Worm (Caenorhabditis elegans): ENCODE results near the gene C33H5.2.

Gene C33H5.2

DNA sequence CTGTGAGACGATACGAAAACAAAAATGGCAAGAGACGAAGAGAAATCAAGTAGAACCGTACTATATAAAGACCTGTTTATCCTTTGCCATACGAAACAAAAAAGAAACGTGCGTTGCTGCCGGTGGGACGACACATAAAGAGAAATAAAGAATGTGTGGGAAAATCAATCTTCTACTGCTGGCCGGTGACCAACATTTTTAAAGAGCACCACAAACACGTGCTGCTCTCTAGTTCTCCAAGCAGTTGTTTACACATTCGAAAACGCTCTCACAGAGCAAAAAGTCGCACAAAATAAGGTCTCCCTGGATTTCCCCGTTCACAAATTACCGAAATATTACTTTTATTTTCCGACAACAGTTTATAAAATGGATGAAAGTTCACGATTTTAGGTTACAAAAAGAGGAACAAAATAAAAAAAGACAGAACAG, 15.3 kb upstream of the C33H5.2 start, which contains the start of gene imp-3 (continued):
- TF ChIP-seq Y105C5A.15 (GFP tag; IDR thresholded peaks at IDR 0.05) (peak; percentile 66; the same call in 1 of the 2 replicates), egl-27 (tag; optimal IDR thresholded peaks at IDR 0.05) (no peak), lir-3 (tag; optimal IDR thresholded peaks at IDR 0.05) (no peak), pha-4 (GFP tag; IDR thresholded peaks at IDR 0.05) (peak; percentile 71; the same call in 1 of the 2 replicates), pha-4 (tag; optimal IDR thresholded peaks at IDR 0.05) (peak; percentile 49), spr-3 (GFP tag; optimal IDR thresholded peaks at IDR 0.05) (peak; percentile 11), dpl-1 (GFP tag; optimal IDR thresholded peaks at IDR 0.05) (no peak), hif-1 (tag; optimal IDR thresholded peaks at IDR 0.05) (peak in 1 of 2 experiments; percentile 53), tra-1 (GFP tag; IDR thresholded peaks at IDR 0.05) (peak; percentile 74), hmg-1.1 (GFP tag; IDR thresholded peaks at IDR 0.05) (peak; percentile 63; the same call in 1 of the 2 replicates), mdl-1 (tag; optimal IDR thresholded peaks at IDR 0.05) (peak; percentile 41 to 88), ZK546.5 (tag; optimal IDR thresholded peaks at IDR 0.05) (no peak), ceh-62 (tag; optimal IDR thresholded peaks at IDR 0.05) (no peak), rbr-2 (tag; optimal IDR thresholded peaks at IDR 0.05) (peak; percentile 64), duxl-1 (tag; optimal IDR thresholded peaks at IDR 0.05; ENCODE audit: poor library complexity) (no peak), gei-8 (GFP tag; optimal IDR thresholded peaks at IDR 0.05) (peak; percentile 36), ceh-20 (GFP tag; IDR thresholded peaks at IDR 0.05) (peak; percentile 50; the same call in 1 of the 2 replicates), spr-1 (tag; optimal IDR thresholded peaks at IDR 0.05) (peak; percentile 18), lin-1 (GFP tag; IDR thresholded peaks at IDR 0.05) (0 out of 2 replicates have a peak, but pooled peaks have one; percentile 47), lin-13 (GFP tag; optimal IDR thresholded peaks at IDR 0.05) (peak; percentile 2), nhr-102 (tag; optimal IDR thresholded peaks at IDR 0.05) (peak; percentile 35), arid-1 (GFP tag; conservative IDR thresholded peaks at IDR 0.05) (peak; percentile 65; the same call in 1 of the 2 replicates), aha-1 (tag) (peak; percentile 98), nhr-28 (tag; optimal IDR thresholded peaks at IDR 0.05) (peak; percentile 22), lsy-2 (tag; optimal IDR thresholded peaks at IDR 0.05) (peak; percentile 30 to 83), nhr-42 (GFP tag; IDR thresholded peaks at IDR 0.05) (0 out of 2 replicates have a peak, but pooled peaks have one; percentile 9), nhr-6 (tag; optimal IDR thresholded peaks at IDR 0.05) (peak; percentile 21), R02D3.7 (tag; optimal IDR thresholded peaks at IDR 0.05) (no peak), cey-2 (tag; optimal IDR thresholded peaks at IDR 0.05; ENCODE audit: borderline replicate concordance, insufficient read depth) (no peak), Y48G9A.11 (GFP tag; IDR thresholded peaks at IDR 0.05) (peak; percentile 64), hlh-30 (tag; optimal IDR thresholded peaks at IDR 0.05; ENCODE audit: insufficient read depth) (peak; percentile 81), madf-9 (GFP tag; conservative IDR thresholded peaks at IDR 0.05) (no peak), Y5F2A.4 (GFP tag; optimal IDR thresholded peaks at IDR 0.05) (peak; percentile 74), mep-1 (tag; optimal IDR thresholded peaks at IDR 0.05) (peak; percentile 77), set-16 (GFP tag; IDR thresholded peaks at IDR 0.05) (no peak), ceh-44 (GFP tag; IDR thresholded peaks at IDR 0.05) (no peak), D1046.2 (GFP tag; IDR thresholded peaks at IDR 0.05) (peak; percentile 69; the same call in 1 of the 2 replicates), daf-16 (GFP tag; optimal IDR thresholded peaks at IDR 0.05) (peak; percentile 28 to 60), daf-16 (tag; optimal IDR thresholded peaks at IDR 0.05) (peak; percentile 88), lim-7 (GFP tag; IDR thresholded peaks at IDR 0.05) (no peak; the same call in 1 of the 2 replicates), zfp-3 (GFP tag; conservative IDR thresholded peaks at IDR 0.05) (peak; percentile 53), T26A8.4 (GFP tag; IDR thresholded peaks at IDR 0.05) (peak; percentile 69), mxl-3 (GFP tag; optimal IDR thresholded peaks at IDR 0.05) (peak; percentile 84), dmd-6 (GFP tag; IDR thresholded peaks at IDR 0.05) (peak; percentile 52), zfp-2 (tag; optimal IDR thresholded peaks at IDR 0.05) (no peak)
